Fruit fly (Drosophila melanogaster): Measurements from ENCODE around the gene Vps4.

Gene Vps4

DNA sequence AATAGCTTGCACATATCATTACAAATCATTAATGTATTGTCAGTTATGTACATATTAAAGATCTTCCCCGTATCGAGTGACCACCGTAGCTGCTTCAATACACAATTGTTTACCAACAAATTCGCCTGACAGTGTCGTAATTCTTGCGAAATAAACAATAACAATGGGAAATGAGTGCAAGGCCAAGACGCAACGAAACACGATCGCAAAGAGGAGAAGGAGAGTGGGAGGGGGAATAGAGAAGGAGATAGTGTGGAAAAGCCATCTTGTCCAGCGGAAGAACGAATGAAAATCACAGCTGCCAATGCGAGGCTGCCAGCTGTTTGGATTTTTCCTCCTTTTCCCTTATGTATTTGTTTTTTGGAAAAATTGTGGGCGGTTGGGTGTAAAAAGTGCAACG lies 22.2 kb upstream of the Vps4 start:
- TF ChIP-seq svp (GFP tag) (peak; percentile 50), esn (GFP tag; optimal IDR thresholded peaks at IDR 0.05) (no peak), vri (GFP tag; optimal IDR thresholded peaks at IDR 0.05) (peak; percentile 21)

DNA sequence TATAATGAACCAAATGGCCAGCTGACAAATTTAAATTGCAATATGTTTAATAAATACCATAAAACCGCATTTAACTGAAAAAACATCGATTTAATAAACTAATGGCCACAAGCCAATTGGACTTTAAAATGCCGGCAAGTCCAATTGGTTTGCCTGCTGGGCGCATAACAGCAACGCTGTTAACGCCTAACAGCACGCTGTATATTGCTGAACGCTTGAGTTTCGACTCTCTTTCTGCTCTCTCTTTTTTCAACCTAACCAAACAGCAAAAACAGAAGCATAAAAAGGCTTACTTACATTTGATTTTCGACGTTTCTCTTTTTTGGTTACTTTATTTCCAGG lies 21.4 kb upstream of the Vps4 start:
- no peak for TF ChIP-seq CG6792 (GFP tag; optimal IDR thresholded peaks at IDR 0.05)

DNA sequence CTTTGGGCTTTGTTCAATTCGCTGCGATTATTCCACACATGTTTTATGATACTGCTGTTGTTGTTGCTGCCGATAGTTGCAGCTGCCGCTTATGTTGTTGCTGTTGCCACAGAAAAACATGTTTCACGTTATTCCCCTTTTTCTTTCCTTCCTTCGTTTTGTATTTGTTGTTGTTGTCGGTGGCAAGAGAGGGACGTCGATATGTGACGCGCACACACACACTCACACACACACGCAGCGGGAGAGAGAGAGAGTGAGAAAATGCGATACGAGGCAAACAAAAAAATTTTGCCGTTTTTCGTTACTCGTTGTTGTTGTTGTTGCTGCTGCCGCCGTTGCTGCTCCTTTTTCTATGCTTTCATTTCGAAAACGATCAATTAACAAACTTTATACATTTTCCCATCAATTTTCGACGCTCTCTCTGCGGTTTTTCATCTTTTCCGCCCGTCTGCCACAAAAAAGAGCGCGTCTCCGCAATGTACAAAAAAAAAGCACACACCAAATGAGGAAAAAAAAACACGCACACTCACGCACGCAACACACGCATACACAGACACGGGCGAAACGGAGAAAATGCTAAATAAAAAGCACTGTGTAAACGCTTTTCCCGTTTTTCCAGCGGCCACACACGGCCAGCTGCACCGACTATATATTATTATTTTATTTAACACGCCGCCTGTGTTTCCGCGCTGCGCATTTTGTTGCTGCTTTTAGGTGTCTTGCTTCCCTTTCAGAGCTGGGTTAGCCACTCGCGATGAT lies 20.9 kb upstream of the Vps4 start:
- TF ChIP-seq CG3032 (tag; optimal IDR thresholded peaks at IDR 0.05) (peak; percentile 68), CG9139 (GFP tag; optimal IDR thresholded peaks at IDR 0.05) (peak; percentile 77), Sox14 (GFP tag; optimal IDR thresholded peaks at IDR 0.05) (peak; percentile 30), Sox102F (GFP tag; optimal IDR thresholded peaks at IDR 0.05) (peak; percentile 35), OdsH (GFP tag; optimal IDR thresholded peaks at IDR 0.05) (no peak), topi (GFP tag; optimal IDR thresholded peaks at IDR 0.05) (peak; percentile 2), CG8632 (GFP tag; optimal IDR thresholded peaks at IDR 0.05) (peak; percentile 43), CG1621 (tag; optimal IDR thresholded peaks at IDR 0.05) (peak; percentile 61), Eip78C (GFP tag) (peak; percentile 80), CG8319 (GFP tag; optimal IDR thresholded peaks at IDR 0.05) (no peak), dsx (GFP tag; optimal IDR thresholded peaks at IDR 0.05; ENCODE audit: poor library complexity, severe bottlenecking) (peak; percentile 64), CG10631 (GFP tag; optimal IDR thresholded peaks at IDR 0.05) (peak; percentile 16), net (GFP tag; optimal IDR thresholded peaks at IDR 0.05) (peak; percentile 69), CG11902 (GFP tag; optimal IDR thresholded peaks at IDR 0.05) (no peak), spab (GFP tag; optimal IDR thresholded peaks at IDR 0.05) (peak; percentile 75), vri (GFP tag; optimal IDR thresholded peaks at IDR 0.05) (peak; percentile 20), Hr4 (GFP tag; optimal IDR thresholded peaks at IDR 0.05) (peak; percentile 2), CG6808 (GFP tag; optimal IDR thresholded peaks at IDR 0.05) (peak; percentile 89), Smox (GFP tag; optimal IDR thresholded peaks at IDR 0.05) (no peak), ss (GFP tag; optimal IDR thresholded peaks at IDR 0.05) (peak; percentile 92 to 93), eg (GFP tag; IDR thresholded peaks at IDR 0.05) (peak; percentile 53), Eip75B (GFP tag; optimal IDR thresholded peaks at IDR 0.05) (peak; percentile 41), CG16779 (tag; optimal IDR thresholded peaks at IDR 0.05) (peak; percentile 75), CG34406 (GFP tag; optimal IDR thresholded peaks at IDR 0.05) (peak; percentile 18), CG6854 (GFP tag; optimal IDR thresholded peaks at IDR 0.05) (peak; percentile 68), fkh (GFP tag; optimal IDR thresholded peaks at IDR 0.05) (no peak), Lpt (GFP tag; optimal IDR thresholded peaks at IDR 0.05) (peak; percentile 73), Met (GFP tag; optimal IDR thresholded peaks at IDR 0.05) (peak; percentile 36), CG3919 (GFP tag; optimal IDR thresholded peaks at IDR 0.05) (peak; percentile 15), CG10669 (GFP tag; optimal IDR thresholded peaks at IDR 0.05) (peak; percentile 48), Gug (GFP tag; IDR thresholded peaks at IDR 0.05) (no peak; the same call in 1 of the 2 replicates), CG15336 (GFP tag; IDR thresholded peaks at IDR 0.05) (peak; percentile 65), achi (GFP tag; optimal IDR thresholded peaks at IDR 0.05) (peak; percentile 8), Eip93F (GFP tag; optimal IDR thresholded peaks at IDR 0.05) (peak; percentile 16), CG4318 (GFP tag; optimal IDR thresholded peaks at IDR 0.05) (no peak), Ets21C (GFP tag; optimal IDR thresholded peaks at IDR 0.05) (no peak), fd59A (GFP tag; optimal IDR thresholded peaks at IDR 0.05) (peak; percentile 44), CG7368 (GFP tag; optimal IDR thresholded peaks at IDR 0.05) (peak; percentile 12), Blimp-1 (GFP tag; optimal IDR thresholded peaks at IDR 0.05) (no peak), Hr39 (GFP tag; optimal IDR thresholded peaks at IDR 0.05) (no peak), CG8119 (GFP tag; IDR thresholded peaks at IDR 0.05) (peak; percentile 87), CG32006 (GFP tag; optimal IDR thresholded peaks at IDR 0.05) (peak; percentile 70), dac (GFP tag; optimal IDR thresholded peaks at IDR 0.05) (peak; percentile 56), CG6276 (GFP tag; optimal IDR thresholded peaks at IDR 0.05) (peak; percentile 88)

Measured in whole organism, prepupa.